Fruit fly (Drosophila melanogaster) whole organism, prepupa: ENCODE results near the gene Dpp10.

ENCODE experiments used
- Blimp-1 ChIP-seq: fragments of 200-800 bp; sonication (Bioruptor generic); optimal IDR thresholded peaks from 3 replicates; lab custom pipeline; 2017; ENCODE audit warnings: missing biosample characterization, missing genetic modification characterization, mild to moderate bottlenecking, moderate library complexity, missing genetic modification reagents
- CG10631 ChIP-seq: fragments of 200-800 bp; sonication (Bioruptor generic); optimal IDR thresholded peaks from 2 replicates; lab custom pipeline; 2016; ENCODE audit warnings: missing biosample characterization, missing genetic modification characterization
- CG10669 ChIP-seq: fragments of 200-800 bp; sonication (Bioruptor generic); optimal IDR thresholded peaks from 3 replicates; lab custom pipeline; 2018; ENCODE audit warnings: missing biosample characterization, mild to moderate bottlenecking, missing genetic modification characterization, moderate library complexity
- CG11762 ChIP-seq: fragments of 200-800 bp; sonication (Bioruptor generic); optimal IDR thresholded peaks from 3 replicates; lab custom pipeline; 2016; ENCODE audit warnings: missing biosample characterization, missing genetic modification characterization; ENCODE audit not compliant: insufficient read depth
- CG11902 ChIP-seq: fragments of 200-800 bp; sonication (Bioruptor generic); optimal IDR thresholded peaks from 3 replicates; lab custom pipeline; 2016; ENCODE audit warnings: missing biosample characterization, missing genetic modification characterization
- CG15336 ChIP-seq: fragments of 200-800 bp; sonication (Bioruptor generic); IDR thresholded peaks from 2 replicates; pipeline ENCODE4 v1.3.6; 2022; ENCODE audit warnings: missing biosample characterization, missing genetic modification characterization
- CG1621 ChIP-seq: fragments of 200-800 bp; sonication (Bioruptor generic); optimal IDR thresholded peaks from 3 replicates; lab custom pipeline; 2018; ENCODE audit warnings: missing biosample characterization, mild to moderate bottlenecking, missing genetic modification characterization
- CG16779 ChIP-seq: fragments of 200-800 bp; sonication (Bioruptor generic); optimal IDR thresholded peaks from 3 replicates; lab custom pipeline; 2017; ENCODE audit warnings: missing biosample characterization, mild to moderate bottlenecking, missing genetic modification characterization
- CG3032 ChIP-seq: fragments of 200-800 bp; optimal IDR thresholded peaks from 2 replicates; lab custom pipeline; 2019; ENCODE audit warnings: missing biosample characterization, mild to moderate bottlenecking, missing genetic modification characterization, moderate library complexity
- CG32006 ChIP-seq: fragments of 200-800 bp; sonication (Bioruptor generic); optimal IDR thresholded peaks from 3 replicates; lab custom pipeline; 2017; ENCODE audit warnings: missing biosample characterization, mild to moderate bottlenecking, missing genetic modification characterization
- CG4318 ChIP-seq: fragments of 200-800 bp; sonication (Bioruptor generic); optimal IDR thresholded peaks from 3 replicates; lab custom pipeline; 2017; ENCODE audit warnings: missing biosample characterization, mild to moderate bottlenecking, missing genetic modification characterization
- CG6163 ChIP-seq: fragments of 200-800 bp; sonication (Bioruptor generic); IDR thresholded peaks from 3 replicates; pipeline ENCODE4 v1.3.6; 2022; ENCODE audit warnings: missing biosample characterization, missing genetic modification characterization
- CG6276 ChIP-seq: fragments of 200-800 bp; sonication (Bioruptor generic); optimal IDR thresholded peaks from 2 replicates; lab custom pipeline; 2017; ENCODE audit warnings: missing biosample characterization, mild to moderate bottlenecking, missing genetic modification characterization
- CG6808 ChIP-seq: fragments of 200-800 bp; sonication (Bioruptor generic); optimal IDR thresholded peaks from 3 replicates; lab custom pipeline; 2017; ENCODE audit warnings: missing biosample characterization, missing genetic modification characterization, mild to moderate bottlenecking, moderate library complexity, missing genetic modification reagents
- CG8119 ChIP-seq: fragments of 200-800 bp; sonication (Bioruptor generic); IDR thresholded peaks from 3 replicates; pipeline ENCODE4 v1.3.6; 2022; ENCODE audit warnings: missing biosample characterization, missing genetic modification characterization
- CG8632 ChIP-seq: fragments of 200-800 bp; sonication (Bioruptor generic); optimal IDR thresholded peaks from 3 replicates; lab custom pipeline; 2016; ENCODE audit warnings: missing biosample characterization, missing genetic modification characterization
- CG9139 ChIP-seq: fragments of 200-800 bp; sonication (Bioruptor generic); optimal IDR thresholded peaks from 3 replicates; lab custom pipeline; 2017; ENCODE audit warnings: missing biosample characterization, mild to moderate bottlenecking, missing genetic modification characterization
- Eip75B ChIP-seq: fragments of 200-800 bp; sonication (Bioruptor generic); optimal IDR thresholded peaks from 3 replicates; lab custom pipeline; 2016; ENCODE audit warnings: missing biosample characterization, missing genetic modification characterization
- Eip78C ChIP-seq: fragments of 200-800 bp; sonication (Bioruptor generic); peaks from one replicate; lab custom pipeline; 2016; ENCODE audit warnings: missing biosample characterization, missing genetic modification characterization
- Eip93F ChIP-seq: fragments of 200-800 bp; sonication (Bioruptor generic); optimal IDR thresholded peaks from 2 replicates; lab custom pipeline; 2016; ENCODE audit warnings: missing biosample characterization, mild to moderate bottlenecking, missing genetic modification characterization
- Ets21C ChIP-seq: fragments of 200-800 bp; sonication (Bioruptor generic); optimal IDR thresholded peaks from 3 replicates; lab custom pipeline; 2016; ENCODE audit warnings: missing biosample characterization, missing genetic modification characterization
- Ets96B ChIP-seq: fragments of 200-800 bp; optimal IDR thresholded peaks from 2 replicates; lab custom pipeline; 2019; ENCODE audit warnings: missing biosample characterization, mild to moderate bottlenecking, missing genetic modification characterization, moderate library complexity
- Hr38 ChIP-seq: sonication (Bioruptor generic); optimal IDR thresholded peaks from 2 replicates; lab custom pipeline; 2016; ENCODE audit warnings: missing biosample characterization, missing genetic modification characterization
- Hr39 ChIP-seq: fragments of 200-800 bp; sonication (Bioruptor generic); optimal IDR thresholded peaks from 2 replicates; lab custom pipeline; 2016; ENCODE audit warnings: missing biosample characterization, missing genetic modification characterization
- Lpt ChIP-seq: fragments of 200-800 bp; sonication (Bioruptor generic); optimal IDR thresholded peaks from 3 replicates; lab custom pipeline; 2016; ENCODE audit warnings: missing biosample characterization, missing genetic modification characterization
- Met ChIP-seq: fragments of 200-800 bp; sonication (Bioruptor generic); optimal IDR thresholded peaks from 3 replicates; lab custom pipeline; 2016; ENCODE audit warnings: missing biosample characterization, missing genetic modification characterization
- Sox102F ChIP-seq: fragments of 200-800 bp; sonication (Bioruptor generic); optimal IDR thresholded peaks from 2 replicates; lab custom pipeline; 2016; ENCODE audit warnings: missing biosample characterization, mild to moderate bottlenecking, missing genetic modification characterization
- Sox14 ChIP-seq: fragments of 200-800 bp; sonication (Bioruptor generic); optimal IDR thresholded peaks from 3 replicates; lab custom pipeline; 2016; ENCODE audit warnings: missing biosample characterization, missing genetic modification characterization
- achi ChIP-seq: fragments of 200-800 bp; sonication (Bioruptor generic); optimal IDR thresholded peaks from 3 replicates; lab custom pipeline; 2016; ENCODE audit warnings: missing biosample characterization, missing genetic modification characterization
- dac ChIP-seq: fragments of 200-800 bp; sonication (Bioruptor generic); optimal IDR thresholded peaks from 2 replicates; lab custom pipeline; 2017; ENCODE audit warnings: missing biosample characterization, mild to moderate bottlenecking, missing genetic modification characterization
- dsx ChIP-seq: fragments of 200-800 bp; optimal IDR thresholded peaks from 3 replicates; lab custom pipeline; 2019; ENCODE audit warnings: missing biosample characterization, mild to moderate bottlenecking, missing genetic modification characterization, moderate library complexity; ENCODE audit not compliant: poor library complexity, severe bottlenecking
- eg ChIP-seq: fragments of 200-800 bp; sonication (Bioruptor generic); IDR thresholded peaks from 3 replicates; pipeline ENCODE4 v1.3.6; 2022; ENCODE audit warnings: missing biosample characterization, missing genetic modification characterization
- fd59A ChIP-seq: fragments of 200-800 bp; sonication (Bioruptor generic); optimal IDR thresholded peaks from 2 replicates; lab custom pipeline; 2017; ENCODE audit warnings: missing biosample characterization, mild to moderate bottlenecking, missing genetic modification characterization, missing genetic modification reagents
- fd85E ChIP-seq: fragments of 200-800 bp; sonication (Bioruptor generic); optimal IDR thresholded peaks from 3 replicates; lab custom pipeline; 2016; ENCODE audit warnings: missing biosample characterization, missing genetic modification characterization
- fkh ChIP-seq: fragments of 200-800 bp; sonication (Bioruptor generic); optimal IDR thresholded peaks from 3 replicates; lab custom pipeline; 2017; ENCODE audit warnings: missing biosample characterization, mild to moderate bottlenecking, missing genetic modification characterization, moderate library complexity
- lz ChIP-seq: fragments of 200-800 bp; sonication (Bioruptor generic); optimal IDR thresholded peaks from 3 replicates; lab custom pipeline; 2016; ENCODE audit warnings: missing biosample characterization, missing genetic modification characterization
- spab ChIP-seq: fragments of 200-800 bp; sonication (Bioruptor generic); optimal IDR thresholded peaks from 2 replicates; lab custom pipeline; 2017; ENCODE audit warnings: missing biosample characterization, mild to moderate bottlenecking, missing genetic modification characterization, missing genetic modification reagents
- ss ChIP-seq, 2 experiments: fragments of 200-800 bp; sonication (Bioruptor generic); optimal IDR thresholded peaks; 2 replicates in 1 of 2; 3 replicates in 1 of 2; lab custom pipeline; 2017 to 2018; ENCODE audit warnings: mild to moderate bottlenecking in 2 of 2, missing biosample characterization in 2 of 2, missing genetic modification characterization in 2 of 2, moderate library complexity in 1 of 2
- svp ChIP-seq: fragments of 200-800 bp; sonication (Bioruptor generic); peaks from one replicate; lab custom pipeline; 2016; ENCODE audit warnings: missing biosample characterization, missing genetic modification characterization
- topi ChIP-seq: fragments of 200-800 bp; sonication (Bioruptor generic); optimal IDR thresholded peaks from 3 replicates; lab custom pipeline; 2016; ENCODE audit warnings: missing biosample characterization, missing genetic modification characterization
- vri ChIP-seq: fragments of 200-800 bp; sonication (Bioruptor generic); optimal IDR thresholded peaks from 3 replicates; lab custom pipeline; 2016; ENCODE audit warnings: missing biosample characterization, mild to moderate bottlenecking, missing genetic modification characterization

Dpp10 gene

dm6 chr2L:6647103-6647711 is 46.3 kb upstream of the Dpp10 start (continued):
- peak; percentile 56 for TF ChIP-seq Eip93F (GFP tag; lab: Kevin White, UChicago)
- TF ChIP-seq achi (GFP tag; lab: Kevin White, UChicago) = peak; percentile 95
- TF ChIP-seq CG11902 (GFP tag; lab: Kevin White, UChicago) = peak; percentile 77
- TF ChIP-seq CG10669 (GFP tag; lab: Kevin White, UChicago) = peak; percentile 89
- TF ChIP-seq spab (GFP tag; lab: Kevin White, UChicago) = peak; percentile 86
- TF ChIP-seq CG6808 (GFP tag; lab: Kevin White, UChicago) = peak; percentile 83
- peak; percentile 95 for TF ChIP-seq Eip75B (GFP tag; lab: Kevin White, UChicago)
- TF ChIP-seq CG11762 = peak; percentile 91
- TF ChIP-seq eg (GFP tag; lab: Robert Waterston, UW) = peak; percentile 99
- TF ChIP-seq CG9139 = peak; percentile 80
- peak; percentile 89 for TF ChIP-seq Hr38 (GFP tag; lab: Kevin White, UChicago)
- TF ChIP-seq CG4318 (GFP tag; lab: Kevin White, UChicago) = peak; percentile 96
- peak; percentile 93 for TF ChIP-seq fd85E
- peak; percentile 96 for TF ChIP-seq lz (GFP tag; lab: Kevin White, UChicago)
- TF ChIP-seq Lpt (GFP tag; lab: Kevin White, UChicago) = peak; percentile 97
- TF ChIP-seq fd59A (GFP tag; lab: Kevin White, UChicago) = peak; percentile 73
- TF ChIP-seq Ets21C (GFP tag; lab: Kevin White, UChicago) = peak; percentile 92
- peak; percentile 95 for TF ChIP-seq topi (GFP tag; lab: Kevin White, UChicago)
- TF ChIP-seq CG3032 (tag; lab: Kevin White, UChicago) = peak; percentile 84
- peak; percentile 98 for TF ChIP-seq CG32006 (GFP tag; lab: Kevin White, UChicago)
- TF ChIP-seq Blimp-1 = peak; percentile 77
- peak; percentile 97 for TF ChIP-seq Sox14 (GFP tag; lab: Kevin White, UChicago)
- peak; percentile 91 for TF ChIP-seq CG10631 (GFP tag; lab: Kevin White, UChicago)
- TF ChIP-seq CG15336 = peak; percentile 98
- TF ChIP-seq, all 60 proteins: peak for 60

dm6 chr2L:6644421-6645059 is 43.7 kb upstream of the Dpp10 start:
- TF ChIP-seq CG6276 (GFP tag; lab: Kevin White, UChicago) (peak; percentile 34), Met (GFP tag; lab: Kevin White, UChicago) (peak; percentile 17), svp (GFP tag; lab: Kevin White, UChicago) (peak; percentile 71), CG6163 (GFP tag; lab: Robert Waterston, UW) (peak; percentile 86; the same call in 2 of the 3 replicates), fd59A (GFP tag; lab: Kevin White, UChicago) (no peak), CG16779 (tag; lab: Kevin White, UChicago) (peak; percentile 45), Eip93F (GFP tag; lab: Kevin White, UChicago) (peak; percentile 44), CG8119 (GFP tag; lab: Robert Waterston, UW) (0 out of 3 replicates have a peak, but pooled peaks have one; percentile 26), dsx (GFP tag; lab: Kevin White, UChicago) (peak; percentile 72), fkh (GFP tag; lab: Kevin White, UChicago) (peak; percentile 43), ss (GFP tag; optimal IDR thresholded peaks at IDR 0.05; lab: Kevin White, UChicago) (peak in 1 of 2 experiments; percentile 52), CG4318 (GFP tag; lab: Kevin White, UChicago) (no peak), dac (no peak), Sox102F (GFP tag; lab: Kevin White, UChicago) (peak; percentile 1), Hr39 (GFP tag; lab: Kevin White, UChicago) (no peak), CG1621 (tag; lab: Kevin White, UChicago) (no peak), Ets96B (tag; lab: Kevin White, UChicago) (no peak), CG8632 (GFP tag; lab: Kevin White, UChicago) (no peak), vri (peak; percentile 72), Eip78C (GFP tag; lab: Kevin White, UChicago) (peak; percentile 75)
- TF ChIP-seq, all 60 proteins: peak for 13
